Fruit fly (Drosophila melanogaster) whole organism, adult: ENCODE results near the gene CSN1b.
A peak's percentile ranks its signal among the peaks of the same experiment; 100 is the strongest.

Source experiments
- CG11617 ChIP-seq: fragments of 200-800 bp; sonication (Bioruptor generic); optimal IDR thresholded peaks from 2 replicates; lab custom pipeline; 2017; ENCODE audit warnings: mild to moderate bottlenecking, missing biosample characterization, missing genetic modification reagents, missing genetic modification characterization
- CG12768 ChIP-seq: fragments of 200-800 bp; sonication (Bioruptor generic); optimal IDR thresholded peaks from 2 replicates; lab custom pipeline; 2017; ENCODE audit warnings: missing biosample characterization, missing genetic modification characterization, mild to moderate bottlenecking, moderate library complexity, missing genetic modification reagents
- CG14711 ChIP-seq: fragments of 200-800 bp; sonication (Bioruptor generic); optimal IDR thresholded peaks from 2 replicates; lab custom pipeline; 2018; ENCODE audit warnings: missing biosample characterization, mild to moderate bottlenecking, missing genetic modification characterization, moderate library complexity
- CG1620 ChIP-seq: fragments of 200-800 bp; sonication (Bioruptor generic); optimal IDR thresholded peaks from 2 replicates; lab custom pipeline; 2016; ENCODE audit warnings: missing biosample characterization, missing genetic modification characterization
- CG33017 ChIP-seq: fragments of 200-800 bp; sonication (Bioruptor generic); optimal IDR thresholded peaks from 2 replicates; lab custom pipeline; 2018; ENCODE audit warnings: missing biosample characterization, mild to moderate bottlenecking, missing genetic modification characterization, moderate library complexity
- CG5204 ChIP-seq: fragments of 200-800 bp; sonication (Bioruptor generic); optimal IDR thresholded peaks from 2 replicates; lab custom pipeline; 2016; ENCODE audit warnings: missing biosample characterization, missing genetic modification characterization
- CG7045 ChIP-seq: fragments of 200-800 bp; sonication (Bioruptor generic); optimal IDR thresholded peaks from 2 replicates; lab custom pipeline; 2017; ENCODE audit warnings: missing biosample characterization, mild to moderate bottlenecking, missing genetic modification characterization
- CG7101 ChIP-seq: fragments of 200-800 bp; sonication (Bioruptor generic); optimal IDR thresholded peaks from 2 replicates; lab custom pipeline; 2018; ENCODE audit warnings: missing biosample characterization, mild to moderate bottlenecking, missing genetic modification characterization, moderate library complexity
- Clk ChIP-seq: fragments of 200-800 bp; sonication (Bioruptor generic); optimal IDR thresholded peaks from 2 replicates; lab custom pipeline; 2017; ENCODE audit warnings: missing biosample characterization, missing genetic modification characterization
- Crg-1 ChIP-seq: fragments of 200-800 bp; sonication (Bioruptor generic); optimal IDR thresholded peaks from 2 replicates; lab custom pipeline; 2016; ENCODE audit warnings: missing biosample characterization, missing genetic modification characterization
- Hr96 ChIP-seq: fragments of 200-800 bp; sonication (Bioruptor generic); optimal IDR thresholded peaks from 2 replicates; lab custom pipeline; 2016; ENCODE audit warnings: missing biosample characterization, missing genetic modification characterization
- Mnt ChIP-seq: fragments of 200-800 bp; sonication (Bioruptor generic); optimal IDR thresholded peaks from 2 replicates; lab custom pipeline; 2016; ENCODE audit warnings: missing biosample characterization, mild to moderate bottlenecking, missing genetic modification characterization
- bab1 ChIP-seq: fragments of 200-800 bp; sonication (Bioruptor generic); optimal IDR thresholded peaks from 3 replicates; lab custom pipeline; 2019; ENCODE audit warnings: missing biosample characterization, mild to moderate bottlenecking, missing genetic modification characterization, moderate library complexity
- cic ChIP-seq: fragments of 200-800 bp; sonication (Bioruptor generic); optimal IDR thresholded peaks from 2 replicates; lab custom pipeline; 2017; ENCODE audit warnings: missing biosample characterization, mild to moderate bottlenecking, missing genetic modification characterization, moderate library complexity
- cnc ChIP-seq, 2 experiments: fragments of >200 bp; optimal IDR thresholded peaks; 2 replicates each; lab custom pipeline; 2017
- kay ChIP-seq: fragments of 200-800 bp; sonication (Bioruptor generic); peaks from one replicate; lab custom pipeline; 2016; ENCODE audit warnings: missing biosample characterization, missing genetic modification characterization, borderline replicate concordance
- ovo ChIP-seq: fragments of 200-800 bp; sonication (Bioruptor generic); optimal IDR thresholded peaks from 2 replicates; lab custom pipeline; 2016; ENCODE audit warnings: missing biosample characterization, missing genetic modification characterization
- pad ChIP-seq: fragments of 200-800 bp; sonication (Bioruptor generic); optimal IDR thresholded peaks from 3 replicates; lab custom pipeline; 2017; ENCODE audit warnings: missing biosample characterization, missing genetic modification characterization, mild to moderate bottlenecking, moderate library complexity, missing genetic modification reagents
- tj ChIP-seq: fragments of 200-800 bp; sonication (Bioruptor generic); optimal IDR thresholded peaks from 3 replicates; lab custom pipeline; 2017; ENCODE audit warnings: missing biosample characterization, mild to moderate bottlenecking, missing genetic modification characterization, moderate library complexity
- toe ChIP-seq: fragments of 200-800 bp; sonication (Bioruptor generic); optimal IDR thresholded peaks from 2 replicates; lab custom pipeline; 2016; ENCODE audit warnings: missing biosample characterization, missing genetic modification characterization

The CSN1b gene

DNA sequence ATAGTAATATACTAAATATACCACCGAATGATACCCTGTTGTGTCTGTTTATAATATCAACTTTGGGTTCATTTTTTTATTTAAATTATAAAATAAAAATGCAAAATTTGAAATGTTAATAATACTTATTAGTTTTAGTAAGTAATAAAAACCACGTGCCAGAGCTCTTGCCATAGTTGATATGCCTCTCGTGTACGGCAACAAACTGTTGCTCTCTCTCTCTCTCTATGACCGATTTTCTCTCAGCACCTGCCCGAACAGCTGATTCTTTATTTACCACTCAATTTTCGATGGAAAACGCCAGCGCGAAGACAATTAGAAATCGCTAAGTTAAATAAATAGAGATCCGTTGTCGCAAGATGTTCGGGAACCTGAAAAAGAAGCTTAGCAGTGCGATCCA is 37.2 kb downstream of the CSN1b start, which contains the start of gene Dysb:
Gene Dysb, plus strand, starts transcription at position 251 of the 400 bp plus-strand sequence.
- TF ChIP-seq CG12768 (GFP tag; lab: Kevin White, UChicago) (peak; percentile 84), CG1620 (GFP tag; lab: Kevin White, UChicago) (peak; percentile 34), CG14711 (tag; lab: Kevin White, UChicago) (peak; percentile 80), bab1 (GFP tag; lab: Kevin White, UChicago) (peak; percentile 88), CG5204 (peak; percentile 71), CG7101 (tag; lab: Kevin White, UChicago) (peak; percentile 87), pad (GFP tag; lab: Kevin White, UChicago) (peak; percentile 53), kay (GFP tag; lab: Kevin White, UChicago) (no peak), CG33017 (tag; lab: Kevin White, UChicago) (peak; percentile 87), Clk (peak; percentile 11), CG11617 (peak; percentile 87), cnc (optimal IDR thresholded peaks at IDR 0.05; lab: Kevin White, UChicago) (no peak), Mnt (peak; percentile 64), CG7045 (peak; percentile 83), ovo (GFP tag; lab: Kevin White, UChicago) (peak; percentile 51), toe (GFP tag; lab: Kevin White, UChicago) (peak; percentile 5), cic (GFP tag; lab: Kevin White, UChicago) (peak; percentile 52), tj (GFP tag; lab: Kevin White, UChicago) (peak; percentile 62), Hr96 (GFP tag; lab: Kevin White, UChicago) (peak; percentile 13), Crg-1 (GFP tag; lab: Kevin White, UChicago) (no peak)

DNA sequence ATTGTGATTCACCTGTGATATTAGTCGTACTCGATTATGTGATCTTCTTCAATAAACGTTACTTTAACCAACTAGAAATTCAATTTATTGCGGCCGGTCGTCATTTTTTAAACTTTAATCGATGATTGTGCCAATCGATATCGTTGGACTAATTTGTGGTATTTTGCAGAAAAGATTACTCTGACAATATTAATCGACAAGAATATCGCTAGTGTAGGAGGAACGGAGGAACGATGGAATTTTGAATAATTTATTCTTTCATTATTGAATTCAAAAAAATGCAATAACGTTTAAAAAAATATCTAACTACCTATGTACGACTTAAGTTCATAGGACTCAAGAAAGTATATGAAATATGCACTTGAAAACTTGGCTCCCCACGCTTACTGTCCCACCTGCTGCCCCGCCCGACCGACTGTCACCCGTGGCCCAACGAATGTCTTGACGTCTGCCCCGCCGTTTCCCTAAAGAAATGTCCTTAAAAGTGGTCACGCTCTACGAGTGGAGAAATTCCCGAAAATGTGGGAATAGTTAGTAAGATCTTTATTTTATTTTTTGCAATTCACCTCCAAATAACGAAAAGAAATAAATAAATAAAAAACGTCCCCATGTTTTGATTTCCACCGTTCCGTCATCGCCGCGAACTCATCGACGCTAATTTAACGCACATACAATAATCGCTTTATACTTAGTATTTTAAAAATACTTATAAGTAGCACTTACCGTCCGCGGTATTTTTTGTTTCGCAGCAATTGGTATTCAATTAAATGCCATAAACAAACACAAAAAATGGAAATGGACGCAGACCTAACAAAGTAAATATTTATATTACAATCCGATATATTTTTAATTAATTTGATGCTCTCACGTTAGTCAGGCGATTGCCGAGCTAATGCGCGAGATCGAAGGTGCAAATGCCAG is 39.0 kb downstream of the CSN1b start, which contains the start of gene CG14074:
Gene CG14074, plus strand, starts transcription at position 779 of the 921 bp plus-strand sequence.
- TF ChIP-seq tj (GFP tag; lab: Kevin White, UChicago): no peak
- no peak for TF ChIP-seq CG11617
- TF ChIP-seq Clk: no peak
- no peak for TF ChIP-seq CG1620 (GFP tag; lab: Kevin White, UChicago)
- no peak for TF ChIP-seq CG7045
- TF ChIP-seq kay (GFP tag; lab: Kevin White, UChicago): no peak
- no peak for TF ChIP-seq CG12768 (GFP tag; lab: Kevin White, UChicago)
- no peak for TF ChIP-seq Mnt
- TF ChIP-seq cnc (optimal IDR thresholded peaks at IDR 0.05; lab: Kevin White, UChicago): no peak
- TF ChIP-seq CG7101 (tag; lab: Kevin White, UChicago): no peak
- TF ChIP-seq ovo (GFP tag; lab: Kevin White, UChicago): no peak
- no peak for TF ChIP-seq toe (GFP tag; lab: Kevin White, UChicago)
- TF ChIP-seq CG33017 (tag; lab: Kevin White, UChicago): no peak
- no peak for TF ChIP-seq CG5204
- TF ChIP-seq CG14711 (tag; lab: Kevin White, UChicago): no peak
- TF ChIP-seq cic (GFP tag; lab: Kevin White, UChicago): no peak
- no peak for TF ChIP-seq Hr96 (GFP tag; lab: Kevin White, UChicago)
- no peak for TF ChIP-seq Crg-1 (GFP tag; lab: Kevin White, UChicago)

DNA sequence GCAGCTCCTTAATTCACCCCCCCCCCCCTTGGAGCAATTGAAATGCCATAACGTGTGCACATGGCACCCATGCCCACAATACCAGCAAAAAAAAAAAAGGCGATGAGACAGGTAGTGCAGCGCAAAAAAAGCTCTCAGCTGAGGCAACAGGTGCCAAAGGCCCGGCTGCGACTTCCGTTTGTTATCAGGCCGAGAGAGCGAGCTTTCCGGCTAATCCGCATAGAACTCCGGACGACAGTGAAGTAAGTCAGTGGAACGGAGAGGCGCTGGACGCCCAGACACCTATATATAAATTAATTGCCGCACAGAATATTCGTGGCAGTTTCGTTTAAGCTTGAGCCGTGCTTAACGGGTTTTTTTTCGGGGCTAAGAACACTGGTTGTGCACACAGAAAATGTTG is 41.4 kb downstream of the CSN1b start, which contains the start of gene CG6865:
Gene CG6865, plus strand, starts transcription at position 321 of the 400 bp plus-strand sequence.
- TF ChIP-seq CG33017 (tag; lab: Kevin White, UChicago) (no peak), Hr96 (GFP tag; lab: Kevin White, UChicago) (no peak), Clk (no peak), Mnt (no peak), pad (GFP tag; lab: Kevin White, UChicago) (no peak), CG12768 (GFP tag; lab: Kevin White, UChicago) (no peak), CG5204 (no peak), CG11617 (no peak), CG14711 (tag; lab: Kevin White, UChicago) (no peak), CG1620 (GFP tag; lab: Kevin White, UChicago) (no peak), ovo (GFP tag; lab: Kevin White, UChicago) (no peak), toe (GFP tag; lab: Kevin White, UChicago) (no peak), kay (GFP tag; lab: Kevin White, UChicago) (no peak), tj (GFP tag; lab: Kevin White, UChicago) (no peak), cic (GFP tag; lab: Kevin White, UChicago) (no peak), cnc (optimal IDR thresholded peaks at IDR 0.05; lab: Kevin White, UChicago) (no peak), CG7045 (no peak)

DNA sequence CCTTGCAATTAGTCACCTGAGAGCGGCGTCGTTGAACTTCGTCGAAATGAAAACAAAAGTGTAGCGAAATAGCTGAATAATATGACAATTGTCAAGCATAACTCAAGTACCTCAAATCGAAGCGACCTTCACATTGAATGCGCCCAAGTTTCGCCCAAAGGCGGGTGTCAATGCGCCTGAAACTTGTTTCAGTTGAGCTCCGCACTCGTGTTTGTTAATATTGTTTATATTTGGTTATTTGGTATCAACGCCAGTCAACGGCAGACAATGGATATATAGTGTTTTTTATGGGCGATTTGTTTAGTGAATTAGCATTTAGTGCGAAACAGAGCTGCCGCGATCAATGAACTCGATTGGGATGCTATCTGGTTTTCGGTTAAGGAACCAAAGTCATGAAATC is 42.8 kb downstream of the CSN1b start:
- no peak for TF ChIP-seq CG11617
- TF ChIP-seq kay (GFP tag; lab: Kevin White, UChicago): peak; percentile 56
- TF ChIP-seq CG1620 (GFP tag; lab: Kevin White, UChicago): no peak
- TF ChIP-seq CG12768 (GFP tag; lab: Kevin White, UChicago): no peak

- TF ChIP-seq CG5204 (no peak), CG33017 (tag; lab: Kevin White, UChicago) (no peak), Crg-1 (GFP tag; lab: Kevin White, UChicago) (no peak), CG1620 (GFP tag; lab: Kevin White, UChicago) (no peak), ovo (GFP tag; lab: Kevin White, UChicago) (no peak), Clk (no peak), toe (GFP tag; lab: Kevin White, UChicago) (no peak), CG7101 (tag; lab: Kevin White, UChicago) (no peak), CG7045 (no peak), CG11617 (no peak), CG12768 (GFP tag; lab: Kevin White, UChicago) (no peak), kay (GFP tag; lab: Kevin White, UChicago) (no peak), pad (GFP tag; lab: Kevin White, UChicago) (no peak), Mnt (no peak), Hr96 (GFP tag; lab: Kevin White, UChicago) (no peak), cic (GFP tag; lab: Kevin White, UChicago) (no peak), bab1 (GFP tag; lab: Kevin White, UChicago) (no peak), cnc (optimal IDR thresholded peaks at IDR 0.05; lab: Kevin White, UChicago) (no peak), tj (GFP tag; lab: Kevin White, UChicago) (no peak), CG14711 (tag; lab: Kevin White, UChicago) (no peak)
These were observed 44.3 kb downstream of the CSN1b start for dm6 chr3L:18860467-18860866.
